Worm (Caenorhabditis elegans): ENCODE data around the gene fars-3.

DNA sequence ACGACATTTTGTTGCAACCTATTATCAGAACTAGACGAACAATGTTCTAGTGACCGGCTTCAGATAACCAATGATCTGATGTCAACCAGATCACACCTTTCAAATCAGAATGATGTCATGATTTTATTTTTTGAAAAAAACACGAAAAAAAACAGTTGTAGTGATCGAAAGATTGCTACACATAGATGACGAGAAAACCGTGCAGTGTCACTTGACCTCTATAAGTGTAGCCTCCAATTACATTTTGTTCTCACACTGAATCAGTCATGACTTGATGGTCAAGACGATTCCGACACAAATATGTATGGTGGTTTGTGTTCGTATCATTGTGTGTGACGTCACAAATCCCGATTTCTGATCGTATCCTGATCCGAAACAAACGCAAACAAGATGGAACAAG is 24.6 kb upstream of the fars-3 start:
- no peak for TF ChIP-seq let-607 (tag; optimal IDR thresholded peaks at IDR 0.05)
- no peak for TF ChIP-seq dpff-1 (tag; optimal IDR thresholded peaks at IDR 0.05)
- no peak for TF ChIP-seq hmg-20 (GFP tag; IDR thresholded peaks at IDR 0.05)
- TF ChIP-seq pha-4 (tag; optimal IDR thresholded peaks at IDR 0.05), result no peak
- TF ChIP-seq unc-62 (GFP tag; optimal IDR thresholded peaks at IDR 0.05), result no peak
- TF ChIP-seq unc-130 (GFP tag; optimal IDR thresholded peaks at IDR 0.05), result no peak
- TF ChIP-seq ets-4 (GFP tag; optimal IDR thresholded peaks at IDR 0.05), result no peak
- TF ChIP-seq attf-5 (GFP tag; optimal IDR thresholded peaks at IDR 0.05), result no peak
- no peak for TF ChIP-seq nhr-80 (tag; optimal IDR thresholded peaks at IDR 0.05)
